Fruit fly (Drosophila melanogaster) whole organism, prepupa: ENCODE results near the gene Ada1-1.

ENCODE experiments used
- CG6276 ChIP-seq: fragments of 200-800 bp; sonication (Bioruptor generic); optimal IDR thresholded peaks from 2 replicates; lab custom pipeline; 2017; ENCODE audit warnings: missing biosample characterization, mild to moderate bottlenecking, missing genetic modification characterization
- dsx ChIP-seq: fragments of 200-800 bp; optimal IDR thresholded peaks from 3 replicates; lab custom pipeline; 2019; ENCODE audit warnings: missing biosample characterization, mild to moderate bottlenecking, missing genetic modification characterization, moderate library complexity; ENCODE audit not compliant: poor library complexity, severe bottlenecking

dm6 chr2L:11980075-11980474 is 16.5 kb upstream of the Ada1-1 start:
- TF ChIP-seq CG6276 (GFP tag; lab: Kevin White, UChicago): no peak
- TF ChIP-seq dsx (GFP tag; lab: Kevin White, UChicago): no peak
